Fruit fly (Drosophila melanogaster): ENCODE results near the gene chm.

The chm gene

DNA sequence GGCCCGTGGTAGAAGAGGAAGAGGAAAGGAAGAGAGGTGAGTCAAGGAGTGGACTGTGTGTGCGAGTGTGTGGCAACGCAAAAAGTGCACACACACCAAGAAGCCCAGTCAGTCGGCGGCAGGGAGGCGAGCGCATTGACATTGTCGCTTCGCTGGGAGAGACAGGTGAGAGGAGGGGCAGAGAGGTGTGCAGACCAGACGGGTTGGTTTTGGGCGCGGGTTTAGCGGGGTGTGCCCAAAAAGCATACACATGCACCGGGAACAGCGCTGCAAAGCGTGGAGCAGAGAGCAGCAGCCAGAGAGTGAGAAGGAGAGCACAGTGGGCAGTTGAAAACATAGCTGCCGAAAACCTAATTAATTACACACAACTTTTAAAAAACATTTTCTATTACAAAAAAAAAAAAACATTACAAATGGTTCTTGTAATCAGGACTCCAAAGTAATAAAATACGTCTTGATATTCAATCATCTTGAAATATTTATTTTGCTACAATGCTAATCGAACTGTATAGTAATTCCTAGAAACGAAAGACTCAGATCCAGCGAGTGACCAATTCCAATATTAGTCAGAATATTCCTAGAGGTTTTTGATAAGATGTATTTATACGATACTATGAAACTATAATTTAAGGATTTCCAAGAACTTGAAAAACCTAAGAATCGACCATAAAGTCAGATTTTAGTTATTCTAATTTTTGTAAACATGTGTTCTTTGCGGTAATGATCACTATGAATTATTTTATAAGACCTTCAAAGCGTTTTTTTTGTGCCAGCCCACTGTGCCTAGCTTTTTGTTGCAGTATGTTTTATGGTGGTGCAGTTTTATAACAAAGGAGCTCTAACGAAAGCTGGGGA, 10.4 kb downstream of the chm start (continued):
- peak; percentile 66 for TF ChIP-seq CG17361 (GFP tag; IDR thresholded peaks at IDR 0.05)
- no peak for TF ChIP-seq amos (GFP tag; IDR thresholded peaks at IDR 0.05; ENCODE audit: partially characterized antibody)
- peak; percentile 27 for TF ChIP-seq tio (GFP tag; optimal IDR thresholded peaks at IDR 0.05)
- TF ChIP-seq TFAM (GFP tag; optimal IDR thresholded peaks at IDR 0.05): no peak
- no peak for TF ChIP-seq ase (GFP tag; IDR thresholded peaks at IDR 0.05)
- no peak for TF ChIP-seq Spps (tag; optimal IDR thresholded peaks at IDR 0.05)
- TF ChIP-seq CG30431 (GFP tag; optimal IDR thresholded peaks at IDR 0.05): peak; percentile 7
- no peak for TF ChIP-seq sqz (GFP tag; optimal IDR thresholded peaks at IDR 0.05)
- TF ChIP-seq dmrt99B (tag; optimal IDR thresholded peaks at IDR 0.05): peak; percentile 15
- TF ChIP-seq cad (GFP tag; optimal IDR thresholded peaks at IDR 0.05): no peak
- TF ChIP-seq Hr51 (GFP tag; optimal IDR thresholded peaks at IDR 0.05): peak in 1 of 2 experiments; percentile 1

dm6 chr2L:7423333-7423895, 11.2 kb downstream of the chm start:
- TF ChIP-seq scrt (GFP tag; optimal IDR thresholded peaks at IDR 0.05) (no peak), Deaf1 (tag; optimal IDR thresholded peaks at IDR 0.05) (no peak), inv (GFP tag; IDR thresholded peaks at IDR 0.05; ENCODE audit: partially characterized antibody) (no peak), CG30431 (GFP tag; optimal IDR thresholded peaks at IDR 0.05) (peak; percentile 23), az2 (GFP tag; optimal IDR thresholded peaks at IDR 0.05) (no peak), CG2202 (tag; optimal IDR thresholded peaks at IDR 0.05) (peak; percentile 5), chif (GFP tag; optimal IDR thresholded peaks at IDR 0.05) (peak in 1 of 2 experiments; percentile 8), CG42726 (GFP tag; IDR thresholded peaks at IDR 0.05; ENCODE audit: partially characterized antibody) (0 out of 2 replicates have a peak, but pooled peaks have one; percentile 28), Nf-YA (GFP tag; IDR thresholded peaks at IDR 0.05) (no peak), cad (GFP tag; optimal IDR thresholded peaks at IDR 0.05) (no peak), Lhr (GFP tag; optimal IDR thresholded peaks at IDR 0.05) (no peak), CG18764 (GFP tag; optimal IDR thresholded peaks at IDR 0.05) (no peak), HLH3B (GFP tag; IDR thresholded peaks at IDR 0.05) (peak; percentile 51; the same call in 1 of the 2 replicates), crc (GFP tag; optimal IDR thresholded peaks at IDR 0.05) (no peak), CG6791 (GFP tag; IDR thresholded peaks at IDR 0.05; ENCODE audit: partially characterized antibody) (peak; percentile 55; the same call in 1 of the 3 replicates), CG15514 (GFP tag; optimal IDR thresholded peaks at IDR 0.05) (peak; percentile 8), sna (GFP tag; IDR thresholded peaks at IDR 0.05; ENCODE audit: partially characterized antibody) (no peak), Med (GFP tag) (peak; percentile 92), gsb (GFP tag; IDR thresholded peaks at IDR 0.05) (0 out of 2 replicates have a peak, but pooled peaks have one; percentile 36), ind (GFP tag; optimal IDR thresholded peaks at IDR 0.05) (peak; percentile 50), Xrp1 (GFP tag; IDR thresholded peaks at IDR 0.05) (peak; percentile 33; the same call in 1 of the 2 replicates), fd96Cb (tag; optimal IDR thresholded peaks at IDR 0.05) (peak; percentile 28), cwo (GFP tag; optimal IDR thresholded peaks at IDR 0.05) (peak; percentile 60), CG17612 (GFP tag; IDR thresholded peaks at IDR 0.05) (no peak), CG34224 (GFP tag; IDR thresholded peaks at IDR 0.05; ENCODE audit: partially characterized antibody) (peak; percentile 22; the same call in 1 of the 3 replicates), CG14860 (GFP tag; IDR thresholded peaks at IDR 0.05; ENCODE audit: partially characterized antibody) (no peak), CG32772 (GFP tag; IDR thresholded peaks at IDR 0.05) (peak; percentile 54), Trl (optimal IDR thresholded peaks at IDR 0.05) (no peak), Trl (GFP tag; optimal IDR thresholded peaks at IDR 0.05) (no peak), CG13775 (GFP tag; optimal IDR thresholded peaks at IDR 0.05) (peak; percentile 34), MESR4 (GFP tag; optimal IDR thresholded peaks at IDR 0.05) (no peak), gcm2 (GFP tag; optimal IDR thresholded peaks at IDR 0.05) (no peak), slp2 (GFP tag; optimal IDR thresholded peaks at IDR 0.05) (no peak), nom (GFP tag; optimal IDR thresholded peaks at IDR 0.05) (peak; percentile 76), Hr78 (GFP tag; optimal IDR thresholded peaks at IDR 0.05) (no peak), Xbp1 (GFP tag; optimal IDR thresholded peaks at IDR 0.05) (peak; percentile 32), Ets97D (GFP tag; optimal IDR thresholded peaks at IDR 0.05) (peak; percentile 23)

Measured in whole organism, embryonic.